Fruit fly (Drosophila melanogaster): Measurements from ENCODE around the gene CG3225.

CG3225 gene

DNA sequence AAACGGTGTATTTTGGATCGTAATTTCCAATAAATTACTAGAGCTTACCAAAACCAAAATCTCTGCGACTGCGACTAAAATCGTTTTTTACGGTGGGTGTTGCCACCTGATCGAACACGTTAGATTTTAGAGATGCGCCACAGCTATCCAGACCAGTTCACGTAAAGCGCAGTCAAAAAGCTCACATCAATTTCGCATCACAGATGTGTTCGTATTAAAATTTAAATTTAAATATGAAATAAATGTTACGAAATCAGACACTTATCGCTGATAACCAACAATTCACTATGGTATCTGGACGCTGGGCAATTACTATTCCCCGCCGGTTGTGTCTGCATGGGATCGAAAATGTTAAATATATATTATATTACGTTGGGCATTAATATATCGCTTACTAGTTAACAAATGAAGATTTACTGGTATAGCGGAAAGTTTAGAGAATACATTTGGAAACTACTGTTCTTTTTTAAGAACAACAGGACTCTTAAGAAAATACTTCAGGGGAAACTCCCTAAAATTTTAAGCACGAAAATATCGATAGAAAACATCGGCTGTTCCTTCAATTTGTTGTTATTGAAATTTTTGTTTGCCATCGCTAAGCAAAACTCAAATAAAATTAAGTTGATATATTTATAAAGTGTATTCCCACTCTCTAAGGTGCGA lies 29.3 kb upstream of the CG3225 start, which contains the start of the genes mxt and CG11927 (continued):
- no peak for TF ChIP-seq ro (GFP tag; IDR thresholded peaks at IDR 0.05)
- no peak for TF ChIP-seq CG18011 (GFP tag; optimal IDR thresholded peaks at IDR 0.05)
- TF ChIP-seq ci (GFP tag; IDR thresholded peaks at IDR 0.05) = peak; percentile 72
- TF ChIP-seq onecut (GFP tag; IDR thresholded peaks at IDR 0.05) = no peak; the same call in 1 of the 2 replicates
- TF ChIP-seq prd (optimal IDR thresholded peaks at IDR 0.05) = no peak
- TF ChIP-seq prd (GFP tag; IDR thresholded peaks at IDR 0.05) = peak; percentile 65; the same call in 2 of the 3 replicates
- TF ChIP-seq CG11723 (GFP tag; optimal IDR thresholded peaks at IDR 0.05) = no peak
- no peak for TF ChIP-seq CG3407 (GFP tag; optimal IDR thresholded peaks at IDR 0.05)
- no peak for TF ChIP-seq Dbx (GFP tag; IDR thresholded peaks at IDR 0.05)
- peak; percentile 58 to 60 for TF ChIP-seq dpn (GFP tag; optimal IDR thresholded peaks at IDR 0.05)
- TF ChIP-seq Taf1 (GFP tag; IDR thresholded peaks at IDR 0.05) = no peak
- TF ChIP-seq CG6813 (GFP tag; optimal IDR thresholded peaks at IDR 0.05) = no peak
- TF ChIP-seq pnt (GFP tag; optimal IDR thresholded peaks at IDR 0.05) = peak; percentile 56
- peak; percentile 85 for TF ChIP-seq CG9932 (GFP tag; IDR thresholded peaks at IDR 0.05)
- TF ChIP-seq maf-S (GFP tag; optimal IDR thresholded peaks at IDR 0.05) = peak; percentile 9
- peak; percentile 49 for TF ChIP-seq shn (GFP tag; optimal IDR thresholded peaks at IDR 0.05)
- peak; percentile 7 for TF ChIP-seq CG3838 (GFP tag; optimal IDR thresholded peaks at IDR 0.05)
- no peak for TF ChIP-seq CG1529 (GFP tag; optimal IDR thresholded peaks at IDR 0.05)
- peak; percentile 61 for TF ChIP-seq Chrac-16 (GFP tag; optimal IDR thresholded peaks at IDR 0.05)
- no peak for TF ChIP-seq gfzf (GFP tag; optimal IDR thresholded peaks at IDR 0.05)
- no peak for TF ChIP-seq Hey (tag; optimal IDR thresholded peaks at IDR 0.05)
- 0 out of 2 replicates have a peak, but pooled peaks have one; percentile 37 for TF ChIP-seq ara (GFP tag; IDR thresholded peaks at IDR 0.05)
- TF ChIP-seq CG31224 (GFP tag; IDR thresholded peaks at IDR 0.05) = no peak
- TF ChIP-seq ssp (GFP tag; IDR thresholded peaks at IDR 0.05) = peak; percentile 60
- TF ChIP-seq CG7556 (GFP tag; optimal IDR thresholded peaks at IDR 0.05) = no peak
- peak; percentile 48 for TF ChIP-seq CG13424 (tag; optimal IDR thresholded peaks at IDR 0.05)
- peak; percentile 23 for TF ChIP-seq fd3F (GFP tag; optimal IDR thresholded peaks at IDR 0.05)
- TF ChIP-seq Bgb (GFP tag; IDR thresholded peaks at IDR 0.05; ENCODE audit: partially characterized antibody) = peak; percentile 90
- TF ChIP-seq CG14050 (GFP tag; IDR thresholded peaks at IDR 0.05) = no peak
- no peak for TF ChIP-seq ranshi (GFP tag; IDR thresholded peaks at IDR 0.05)
- no peak for TF ChIP-seq cad (GFP tag; optimal IDR thresholded peaks at IDR 0.05)
- peak; percentile 67 for TF ChIP-seq mam (GFP tag; optimal IDR thresholded peaks at IDR 0.05)
- no peak for TF ChIP-seq Kr (GFP tag; optimal IDR thresholded peaks at IDR 0.05)
- TF ChIP-seq CG4730 (GFP tag; IDR thresholded peaks at IDR 0.05) = no peak
- peak; percentile 47 for TF ChIP-seq grau (tag; optimal IDR thresholded peaks at IDR 0.05)
- TF ChIP-seq CG12155 (GFP tag; optimal IDR thresholded peaks at IDR 0.05) = peak; percentile 71
- TF ChIP-seq ap (GFP tag; IDR thresholded peaks at IDR 0.05) = no peak
- peak; percentile 89 for TF ChIP-seq amos (GFP tag; IDR thresholded peaks at IDR 0.05; ENCODE audit: partially characterized antibody)
- peak; percentile 44; the same call in 1 of the 2 replicates for TF ChIP-seq H2.0 (GFP tag; IDR thresholded peaks at IDR 0.05)
- no peak for TF ChIP-seq CG5245 (GFP tag; optimal IDR thresholded peaks at IDR 0.05)
- peak; percentile 87 for TF ChIP-seq hbn (GFP tag; IDR thresholded peaks at IDR 0.05; ENCODE audit: partially characterized antibody)
- no peak for TF ChIP-seq toy (GFP tag; IDR thresholded peaks at IDR 0.05)
- TF ChIP-seq nerfin-1 (tag; optimal IDR thresholded peaks at IDR 0.05) = no peak
- no peak for TF ChIP-seq dimm (GFP tag; IDR thresholded peaks at IDR 0.05)
- TF ChIP-seq CG1024 (GFP tag; IDR thresholded peaks at IDR 0.05) = no peak
- 0 out of 2 replicates have a peak, but pooled peaks have one; percentile 26 for TF ChIP-seq CG32772 (GFP tag; IDR thresholded peaks at IDR 0.05)
- TF ChIP-seq CG11398 (GFP tag; optimal IDR thresholded peaks at IDR 0.05) = no peak
- no peak for TF ChIP-seq pita (GFP tag; optimal IDR thresholded peaks at IDR 0.05)
- TF ChIP-seq peb (GFP tag; IDR thresholded peaks at IDR 0.05) = no peak
- peak; percentile 52 for TF ChIP-seq chn (GFP tag; optimal IDR thresholded peaks at IDR 0.05)
- no peak for TF ChIP-seq CG4360 (GFP tag; IDR thresholded peaks at IDR 0.05)
- TF ChIP-seq GATAe (GFP tag; conservative IDR thresholded peaks at IDR 0.05) = no peak

Measured in whole organism, embryonic.